Fruit fly (Drosophila melanogaster) whole organism, embryonic: ENCODE results near the gene CG34267.

Source experiments
- Asciz ChIP-seq: fragments of 200-800 bp; sonication (Bioruptor generic); optimal IDR thresholded peaks from 2 replicates; lab custom pipeline; 2017; ENCODE audit warnings: missing biosample characterization, mild to moderate bottlenecking, missing genetic modification characterization, missing genetic modification reagents
- Atf3 ChIP-seq: fragments of 200-800 bp; sonication (Bioruptor generic); optimal IDR thresholded peaks from 3 replicates; lab custom pipeline; 2016; ENCODE audit warnings: missing biosample characterization, missing genetic modification characterization
- CG10366 ChIP-seq: fragments of 200-800 bp; sonication (Bioruptor generic); IDR thresholded peaks from 2 replicates; pipeline ENCODE4 v1.3.6; 2022; ENCODE audit warnings: missing biosample characterization, missing genetic modification characterization
- CG13775 ChIP-seq: fragments of 200-800 bp; sonication (Bioruptor generic); optimal IDR thresholded peaks from 3 replicates; lab custom pipeline; 2017; ENCODE audit warnings: missing biosample characterization, mild to moderate bottlenecking, missing genetic modification characterization
- CG17186 ChIP-seq: fragments of 200-800 bp; sonication (Bioruptor generic); optimal IDR thresholded peaks from 3 replicates; lab custom pipeline; 2017; ENCODE audit warnings: missing biosample characterization, missing genetic modification reagents, missing genetic modification characterization
- CG18011 ChIP-seq: fragments of 200-800 bp; sonication (Bioruptor generic); optimal IDR thresholded peaks from 2 replicates; lab custom pipeline; 2017; ENCODE audit warnings: missing biosample characterization, missing genetic modification characterization, mild to moderate bottlenecking, moderate library complexity, missing genotype
- CG2129 ChIP-seq: fragments of 200-800 bp; sonication (Bioruptor generic); IDR thresholded peaks from 2 replicates; pipeline ENCODE4 v1.3.6; 2022; ENCODE audit warnings: missing biosample characterization, missing genetic modification characterization; ENCODE audit not compliant: partially characterized antibody
- CG31365 ChIP-seq: fragments of 200-800 bp; sonication (Bioruptor generic); optimal IDR thresholded peaks from 2 replicates; lab custom pipeline; 2018; ENCODE audit warnings: missing biosample characterization, mild to moderate bottlenecking, missing genetic modification characterization
- CG31441 ChIP-seq: fragments of 200-800 bp; sonication (Bioruptor generic); IDR thresholded peaks from 2 replicates; pipeline ENCODE4 v1.3.6; 2022; ENCODE audit warnings: missing biosample characterization, missing genetic modification characterization
- CG33213 ChIP-seq: fragments of 200-800 bp; sonication (Bioruptor generic); optimal IDR thresholded peaks from 3 replicates; lab custom pipeline; 2016; ENCODE audit warnings: missing biosample characterization, missing genetic modification characterization
- CG5953 ChIP-seq: fragments of 200-800 bp; sonication (Bioruptor generic); IDR thresholded peaks from 2 replicates; pipeline ENCODE4 v1.3.6; 2022; ENCODE audit warnings: missing biosample characterization, missing genetic modification characterization
- CG6813 ChIP-seq: fragments of 200-800 bp; sonication (Bioruptor generic); optimal IDR thresholded peaks from 2 replicates; lab custom pipeline; 2017; ENCODE audit warnings: missing biosample characterization, missing genetic modification characterization, mild to moderate bottlenecking, moderate library complexity, missing genetic modification reagents
- CG7987 ChIP-seq: fragments of 200-800 bp; sonication (Bioruptor generic); optimal IDR thresholded peaks from 2 replicates; lab custom pipeline; 2018; ENCODE audit warnings: missing biosample characterization, mild to moderate bottlenecking, missing genetic modification characterization, moderate library complexity
- CG8924 ChIP-seq: fragments of 200-800 bp; optimal IDR thresholded peaks from 3 replicates; lab custom pipeline; 2019; ENCODE audit warnings: missing biosample characterization, mild to moderate bottlenecking, missing genetic modification characterization, moderate library complexity
- CG9797 ChIP-seq: fragments of 200-800 bp; sonication (Bioruptor generic); optimal IDR thresholded peaks from 3 replicates; lab custom pipeline; 2018; ENCODE audit warnings: missing biosample characterization, mild to moderate bottlenecking, missing genetic modification characterization
- Dfd ChIP-seq, 2 experiments: fragments of >200 bp; optimal IDR thresholded peaks; 2 replicates each; lab custom pipeline; 2017; ENCODE audit warnings: missing biosample characterization in 2 of 2, missing genetic modification characterization in 2 of 2
- Dll ChIP-seq: fragments of 200-800 bp; sonication (Bioruptor generic); IDR thresholded peaks from 4 replicates; pipeline ENCODE4 v1.3.6; 2022; ENCODE audit warnings: missing biosample characterization, missing genetic modification characterization; ENCODE audit not compliant: partially characterized antibody
- Doc2 ChIP-seq: fragments of 200-800 bp; sonication (Bioruptor generic); IDR thresholded peaks from 2 replicates; pipeline ENCODE4 v1.3.6; 2022; ENCODE audit warnings: missing biosample characterization, missing genetic modification characterization
- Ets97D ChIP-seq: fragments of 200-800 bp; sonication (Bioruptor generic); optimal IDR thresholded peaks from 3 replicates; lab custom pipeline; 2016; ENCODE audit warnings: missing biosample characterization, missing genetic modification characterization
- HLH3B ChIP-seq: fragments of 200-800 bp; sonication (Bioruptor generic); IDR thresholded peaks from 2 replicates; pipeline ENCODE4 v1.3.6; 2022; ENCODE audit warnings: missing biosample characterization, missing genetic modification characterization
- Hr39 ChIP-seq: fragments of >200 bp; optimal IDR thresholded peaks from 2 replicates; lab custom pipeline; 2017
- Opbp ChIP-seq: fragments of 200-800 bp; sonication (Bioruptor generic); IDR thresholded peaks from 3 replicates; pipeline ENCODE4 v1.3.6; 2022; ENCODE audit warnings: missing biosample characterization, missing genetic modification characterization; ENCODE audit not compliant: partially characterized antibody
- Ptx1 ChIP-seq: fragments of 200-800 bp; sonication (Bioruptor generic); IDR thresholded peaks from 2 replicates; pipeline ENCODE4 v1.3.6; 2022; ENCODE audit warnings: missing biosample characterization, missing genetic modification characterization
- Scr ChIP-seq: fragments of 200-800 bp; sonication (Bioruptor generic); IDR thresholded peaks from 2 replicates; pipeline ENCODE4 v1.3.6; 2022; ENCODE audit warnings: missing biosample characterization, missing genetic modification characterization; ENCODE audit not compliant: partially characterized antibody
- Side ChIP-seq: fragments of 200-800 bp; sonication (Bioruptor generic); optimal IDR thresholded peaks from 2 replicates; lab custom pipeline; 2016; ENCODE audit warnings: missing biosample characterization, missing genetic modification characterization
- Sox100B ChIP-seq: fragments of 200-800 bp; sonication (Bioruptor generic); optimal IDR thresholded peaks from 3 replicates; lab custom pipeline; 2018; ENCODE audit warnings: missing biosample characterization, mild to moderate bottlenecking, missing genetic modification characterization
- Sry-β ChIP-seq: fragments of 200-800 bp; sonication (Bioruptor generic); optimal IDR thresholded peaks from 2 replicates; lab custom pipeline; 2018; ENCODE audit warnings: missing biosample characterization, mild to moderate bottlenecking, missing genetic modification characterization, moderate library complexity
- TFAM ChIP-seq: fragments of 200-800 bp; sonication (Bioruptor generic); optimal IDR thresholded peaks from 2 replicates; lab custom pipeline; 2017; ENCODE audit warnings: missing biosample characterization, missing genetic modification characterization, inconsistent platforms
- Taf1 ChIP-seq: fragments of 200-800 bp; sonication (Bioruptor generic); IDR thresholded peaks from 2 replicates; pipeline ENCODE4 v1.3.6; 2022; ENCODE audit warnings: missing biosample characterization, missing genetic modification characterization
- Xrp1 ChIP-seq: fragments of 200-800 bp; sonication (Bioruptor generic); IDR thresholded peaks from 2 replicates; pipeline ENCODE4 v1.3.6; 2022; ENCODE audit warnings: missing biosample characterization, missing genetic modification characterization
- abd-A ChIP-seq: fragments of 200-800 bp; sonication (Bioruptor generic); optimal IDR thresholded peaks from 3 replicates; lab custom pipeline; 2019; ENCODE audit warnings: missing biosample characterization, mild to moderate bottlenecking, missing genetic modification characterization, moderate library complexity
- amos ChIP-seq: fragments of 200-800 bp; sonication (Bioruptor generic); IDR thresholded peaks from 2 replicates; pipeline ENCODE4 v1.3.6; 2022; ENCODE audit warnings: missing biosample characterization, missing genetic modification characterization; ENCODE audit not compliant: partially characterized antibody
- az2 ChIP-seq: fragments of 200-800 bp; sonication (Bioruptor generic); optimal IDR thresholded peaks from 3 replicates; lab custom pipeline; 2016; ENCODE audit warnings: missing biosample characterization, missing genetic modification characterization
- cg ChIP-seq: fragments of 200-800 bp; sonication (Bioruptor generic); optimal IDR thresholded peaks from 3 replicates; lab custom pipeline; 2019; ENCODE audit warnings: missing biosample characterization, mild to moderate bottlenecking, missing genetic modification characterization, moderate library complexity
- corto ChIP-seq: fragments of 200-800 bp; sonication (Bioruptor generic); optimal IDR thresholded peaks from 2 replicates; lab custom pipeline; 2016; ENCODE audit warnings: missing biosample characterization, mild to moderate bottlenecking, missing genetic modification characterization, moderate library complexity
- crp ChIP-seq, 2 experiments: fragments of 200-800 bp; sonication (Bioruptor generic); optimal IDR thresholded peaks; 2 replicates in 1 of 2; 3 replicates in 1 of 2; lab custom pipeline; 2017; ENCODE audit warnings: missing biosample characterization in 2 of 2, missing genetic modification characterization in 2 of 2, mild to moderate bottlenecking in 1 of 2, moderate library complexity in 1 of 2
- cwo ChIP-seq: fragments of 200-800 bp; sonication (Bioruptor generic); optimal IDR thresholded peaks from 3 replicates; lab custom pipeline; 2017; ENCODE audit warnings: missing biosample characterization, missing genetic modification characterization, mild to moderate bottlenecking, moderate library complexity, missing genetic modification reagents
- dm ChIP-seq: fragments of 200-800 bp; sonication (Bioruptor generic); optimal IDR thresholded peaks from 3 replicates; lab custom pipeline; 2016; ENCODE audit warnings: missing biosample characterization, missing genetic modification characterization
- dmrt99B ChIP-seq: fragments of 200-800 bp; sonication (Bioruptor generic); optimal IDR thresholded peaks from 2 replicates; lab custom pipeline; 2018; ENCODE audit warnings: missing biosample characterization, mild to moderate bottlenecking, missing genetic modification characterization, moderate library complexity
- emc ChIP-seq: fragments of 200-800 bp; sonication (Bioruptor generic); optimal IDR thresholded peaks from 2 replicates; lab custom pipeline; 2016; ENCODE audit warnings: missing biosample characterization, missing genetic modification characterization
- fu2 ChIP-seq: fragments of 200-800 bp; sonication (Bioruptor generic); optimal IDR thresholded peaks from 2 replicates; lab custom pipeline; 2016; ENCODE audit warnings: missing biosample characterization, missing genetic modification characterization
- grau ChIP-seq: fragments of 200-800 bp; optimal IDR thresholded peaks from 3 replicates; lab custom pipeline; 2019; ENCODE audit warnings: missing biosample characterization, mild to moderate bottlenecking, missing genetic modification characterization, moderate library complexity
- jumu ChIP-seq: fragments of 200-800 bp; sonication (Bioruptor generic); optimal IDR thresholded peaks from 3 replicates; lab custom pipeline; 2016; ENCODE audit warnings: missing biosample characterization, missing genetic modification characterization
- nmo ChIP-seq: fragments of 200-800 bp; sonication (Bioruptor generic); optimal IDR thresholded peaks from 2 replicates; lab custom pipeline; 2018; ENCODE audit warnings: missing biosample characterization, mild to moderate bottlenecking, missing genetic modification characterization, moderate library complexity
- oc ChIP-seq: fragments of 200-800 bp; sonication (Bioruptor generic); optimal IDR thresholded peaks from 2 replicates; lab custom pipeline; 2018; ENCODE audit warnings: missing biosample characterization, mild to moderate bottlenecking, missing genetic modification characterization, moderate library complexity
- pfk ChIP-seq: fragments of 200-800 bp; sonication (Bioruptor generic); optimal IDR thresholded peaks from 2 replicates; lab custom pipeline; 2018; ENCODE audit warnings: missing biosample characterization, mild to moderate bottlenecking, missing genetic modification characterization, moderate library complexity
- pzg ChIP-seq: fragments of 200-800 bp; sonication (Bioruptor generic); optimal IDR thresholded peaks from 3 replicates; lab custom pipeline; 2018; ENCODE audit warnings: missing biosample characterization, mild to moderate bottlenecking, missing genetic modification characterization, moderate library complexity
- stwl ChIP-seq: fragments of 200-800 bp; sonication (Bioruptor generic); optimal IDR thresholded peaks from 3 replicates; lab custom pipeline; 2018; ENCODE audit warnings: missing biosample characterization, mild to moderate bottlenecking, missing genetic modification characterization, moderate library complexity
- tap ChIP-seq: fragments of 200-800 bp; optimal IDR thresholded peaks from 3 replicates; lab custom pipeline; 2019; ENCODE audit warnings: missing biosample characterization, mild to moderate bottlenecking, missing genetic modification characterization, moderate library complexity

The CG34267 gene

dm6 chr3L:546819-547441 is 46.7 kb upstream of the CG34267 start (continued):
- TF ChIP-seq crp (GFP tag; optimal IDR thresholded peaks at IDR 0.05; lab: Kevin White, UChicago) (no peak), CG18011 (GFP tag; lab: Kevin White, UChicago) (peak; percentile 72), Opbp (GFP tag; lab: Robert Waterston, UW) (no peak), pfk (GFP tag; lab: Kevin White, UChicago) (no peak), CG2129 (no peak), CG33213 (GFP tag; lab: Kevin White, UChicago) (peak; percentile 67), corto (no peak), Dfd (GFP tag; optimal IDR thresholded peaks at IDR 0.05; lab: Kevin White, UChicago) (no peak), cwo (GFP tag; lab: Kevin White, UChicago) (peak; percentile 74), CG10366 (peak; percentile 79), abd-A (tag; lab: Kevin White, UChicago) (peak; percentile 62), CG31441 (GFP tag; lab: Robert Waterston, UW) (peak; percentile 39; the same call in 1 of the 2 replicates), jumu (GFP tag; lab: Kevin White, UChicago) (peak; percentile 71), grau (tag; lab: Kevin White, UChicago) (peak; percentile 98), TFAM (GFP tag; lab: Kevin White, UChicago) (no peak), dmrt99B (tag; lab: Kevin White, UChicago) (peak; percentile 37), stwl (no peak), CG17186 (GFP tag; lab: Kevin White, UChicago) (no peak), Xrp1 (GFP tag; lab: Robert Waterston, UW) (peak; percentile 56; the same call in 1 of the 2 replicates), Asciz (GFP tag; lab: Kevin White, UChicago) (no peak), amos (GFP tag; lab: Robert Waterston, UW) (no peak), CG5953 (no peak), Scr (GFP tag; lab: Robert Waterston, UW) (no peak), Atf3 (GFP tag; lab: Kevin White, UChicago) (no peak), Ets97D (GFP tag; lab: Kevin White, UChicago) (peak; percentile 40), Sry-β (GFP tag; lab: Kevin White, UChicago) (no peak), CG8924 (tag; lab: Kevin White, UChicago) (peak; percentile 73), nmo (GFP tag; lab: Kevin White, UChicago) (peak; percentile 41), fu2 (GFP tag; lab: Kevin White, UChicago) (peak; percentile 91), oc (tag; lab: Kevin White, UChicago) (peak; percentile 11), Hr39 (lab: Kevin White, UChicago) (no peak), dm (GFP tag; lab: Kevin White, UChicago) (peak; percentile 20), Sox100B (GFP tag; lab: Kevin White, UChicago) (no peak), Dll (GFP tag; lab: Robert Waterston, UW) (no peak), Taf1 (GFP tag; lab: Robert Waterston, UW) (peak; percentile 91), Doc2 (no peak; the same call in 1 of the 2 replicates), CG9797 (GFP tag; lab: Kevin White, UChicago) (no peak), Side (GFP tag; lab: Kevin White, UChicago) (peak; percentile 68), CG7987 (GFP tag; lab: Kevin White, UChicago) (peak; percentile 65), CG31365 (tag; lab: Kevin White, UChicago) (peak; percentile 61), HLH3B (peak; percentile 46; the same call in 1 of the 2 replicates), Ptx1 (peak; percentile 83), cg (GFP tag; lab: Kevin White, UChicago) (peak; percentile 60), emc (GFP tag; lab: Kevin White, UChicago) (peak; percentile 11), CG13775 (GFP tag; lab: Kevin White, UChicago) (peak; percentile 74), az2 (GFP tag; lab: Kevin White, UChicago) (peak; percentile 58), pzg (GFP tag; lab: Kevin White, UChicago) (no peak), CG6813 (peak; percentile 83), tap (tag; lab: Kevin White, UChicago) (no peak)
